Worm (Caenorhabditis elegans) whole organism, young adult: ENCODE data around the gene unc-62.
"Not testable (repeated sequence)": the region's sequence is repeated elsewhere in the genome, so short reads cannot be mapped to it uniquely, and the experiment has no call there.

ENCODE experiments used
- B0261.1 ChIP-seq: sonication (generic microtip); optimal IDR thresholded peaks from 2 replicates; lab custom pipeline; 2016; ENCODE audit warnings: mild to moderate bottlenecking, missing genetic modification characterization, moderate library complexity, missing compliant biosample characterization
- F10E7.11 ChIP-seq: sonication (generic microtip); optimal IDR thresholded peaks from 2 replicates; lab custom pipeline; 2017; ENCODE audit warnings: mild to moderate bottlenecking, missing genetic modification characterization, moderate library complexity, missing compliant biosample characterization
- F39B2.1 ChIP-seq: fragments of 200-800 bp; sonication (Bioruptor generic); IDR thresholded peaks from 2 replicates; pipeline ENCODE4 v1.3.6; 2022; ENCODE audit warnings: missing genetic modification reagents, missing genetic modification characterization, missing compliant biosample characterization
- F49E8.2 ChIP-seq: sonication (generic microtip); optimal IDR thresholded peaks from 3 replicates; lab custom pipeline; 2017; ENCODE audit warnings: missing genetic modification characterization, mild to moderate bottlenecking, missing compliant biosample characterization, antibody characterized with exemption, moderate library complexity; ENCODE audit not compliant: insufficient read depth
- F52B5.7 ChIP-seq: sonication (generic microtip); optimal IDR thresholded peaks from 2 replicates; lab custom pipeline; 2016; ENCODE audit warnings: mild to moderate bottlenecking, missing genetic modification characterization, missing compliant biosample characterization
- Y53G8AR.9 ChIP-seq: fragments of 200-800 bp; sonication (Bioruptor generic); conservative IDR thresholded peaks from 2 replicates; pipeline ENCODE4 v1.3.6; 2022; ENCODE audit warnings: missing genetic modification reagents, missing genetic modification characterization, missing compliant biosample characterization
- Y56A3A.18 ChIP-seq: fragments of 200-800 bp; sonication (Bioruptor generic); IDR thresholded peaks from 2 replicates; pipeline ENCODE4 v1.3.6; 2022; ENCODE audit warnings: missing genetic modification reagents, missing genetic modification characterization, missing compliant biosample characterization
- Y79H2A.3 ChIP-seq: fragments of 200-800 bp; sonication (Bioruptor generic); conservative IDR thresholded peaks from 2 replicates; pipeline ENCODE4 v1.3.6; 2022; ENCODE audit warnings: missing genetic modification reagents, missing genetic modification characterization, missing compliant biosample characterization
- ZK185.1 ChIP-seq: sonication (generic microtip); optimal IDR thresholded peaks from 2 replicates; lab custom pipeline; 2016; ENCODE audit warnings: mild to moderate bottlenecking, missing genetic modification characterization, missing compliant biosample characterization; ENCODE audit not compliant: poor library complexity, severe bottlenecking
- akir-1 ChIP-seq: fragments of 200-800 bp; sonication (Bioruptor generic); optimal IDR thresholded peaks from 2 replicates; lab custom pipeline; 2018; ENCODE audit warnings: mild to moderate bottlenecking, missing genetic modification characterization, moderate library complexity, missing compliant biosample characterization
- ama-1 ChIP-seq, 3 experiments: fragments of 150-350 bp in 1 of 3; sonication (generic microtip) in 2 of 3; optimal IDR thresholded peaks; 2 replicates each; lab custom pipeline; 2014 to 2018; ENCODE audit warnings: missing biosample characterization in 2 of 3, missing genetic modification characterization in 2 of 3, missing genetic modification reagents in 2 of 3
- aptf-2 ChIP-seq: fragments of 200-800 bp; sonication (Bioruptor generic); conservative IDR thresholded peaks from 2 replicates; pipeline ENCODE4 v1.3.6; 2022; ENCODE audit warnings: missing genetic modification reagents, missing genetic modification characterization, missing compliant biosample characterization
- aptf-3 ChIP-seq: fragments of 200-800 bp; sonication (Bioruptor generic); IDR thresholded peaks from 2 replicates; pipeline ENCODE4 v1.3.6; 2022; ENCODE audit warnings: missing genetic modification characterization, missing compliant biosample characterization
- attf-3 ChIP-seq: fragments of 200-800 bp; sonication (Bioruptor generic); conservative IDR thresholded peaks from 2 replicates; pipeline ENCODE4 v1.3.6; 2022; ENCODE audit warnings: missing genetic modification reagents, missing genetic modification characterization, missing compliant biosample characterization
- attf-6 ChIP-seq: fragments of 200-800 bp; sonication (Bioruptor generic); IDR thresholded peaks from 2 replicates; pipeline ENCODE4 v1.3.6; 2022; ENCODE audit warnings: missing genetic modification reagents, missing genetic modification characterization, missing compliant biosample characterization
- cebp-2 ChIP-seq: fragments of 200-800 bp; sonication (Bioruptor generic); IDR thresholded peaks from 2 replicates; pipeline ENCODE4 v1.3.6; 2022; ENCODE audit warnings: missing genetic modification characterization, missing compliant biosample characterization
- ceh-79 ChIP-seq: sonication (generic microtip); optimal IDR thresholded peaks from 2 replicates; lab custom pipeline; 2017; ENCODE audit warnings: mild to moderate bottlenecking, missing genetic modification characterization, missing compliant biosample characterization
- ceh-91 ChIP-seq: fragments of 200-800 bp; sonication (Bioruptor generic); IDR thresholded peaks from 2 replicates; pipeline ENCODE4 v1.3.6; 2022; ENCODE audit warnings: missing genetic modification reagents, missing genetic modification characterization, missing compliant biosample characterization
- dox-1 ChIP-seq: fragments of 200-800 bp; sonication (Bioruptor generic); IDR thresholded peaks from 2 replicates; pipeline ENCODE4 v1.3.6; 2022; ENCODE audit warnings: missing genetic modification reagents, missing genetic modification characterization, missing compliant biosample characterization
- egl-44 ChIP-seq: fragments of 200-800 bp; sonication (Bioruptor generic); IDR thresholded peaks from 2 replicates; pipeline ENCODE4 v1.3.6; 2022; ENCODE audit warnings: missing genetic modification reagents, missing genetic modification characterization, missing compliant biosample characterization
- ets-4 ChIP-seq: fragments of 200-800 bp; sonication (Bioruptor generic); optimal IDR thresholded peaks from 2 replicates; lab custom pipeline; 2018; ENCODE audit warnings: mild to moderate bottlenecking, missing genetic modification characterization, missing compliant biosample characterization
- hlh-26 ChIP-seq: fragments of 200-800 bp; sonication (Bioruptor generic); conservative IDR thresholded peaks from 2 replicates; pipeline ENCODE4 v1.3.6; 2022; ENCODE audit warnings: missing genetic modification reagents, missing genetic modification characterization, missing compliant biosample characterization
- hsf-1 ChIP-seq: fragments of 200-800 bp; sonication (Bioruptor generic); IDR thresholded peaks from 2 replicates; pipeline ENCODE4 v1.3.6; 2022; ENCODE audit warnings: missing genetic modification reagents, missing genetic modification characterization, missing compliant biosample characterization
- let-607 ChIP-seq, 2 experiments: fragments of 200-800 bp in 1 of 2; sonication (Bioruptor generic) in 1 of 2; sonication (generic microtip) in 1 of 2; optimal IDR thresholded peaks; 2 replicates each; lab custom pipeline; 2016 to 2018; ENCODE audit warnings: mild to moderate bottlenecking in 2 of 2, missing compliant biosample characterization in 2 of 2, missing genetic modification characterization in 2 of 2, moderate library complexity in 2 of 2, missing genotype in 1 of 2
- lir-1 ChIP-seq: fragments of 200-800 bp; sonication (Bioruptor generic); conservative IDR thresholded peaks from 2 replicates; pipeline ENCODE4 v1.3.6; 2022; ENCODE audit warnings: missing genetic modification reagents, missing genetic modification characterization, missing compliant biosample characterization
- lsl-1 ChIP-seq: fragments of 200-800 bp; sonication (Bioruptor generic); optimal IDR thresholded peaks from 2 replicates; lab custom pipeline; 2018; ENCODE audit warnings: mild to moderate bottlenecking, missing genetic modification characterization, moderate library complexity, missing compliant biosample characterization
- lsy-27 ChIP-seq: sonication (generic microtip); optimal IDR thresholded peaks from 2 replicates; lab custom pipeline; 2017; ENCODE audit warnings: missing genetic modification characterization, mild to moderate bottlenecking, missing compliant biosample characterization, antibody characterized with exemption, missing genotype, borderline replicate concordance; ENCODE audit not compliant: insufficient read depth
- madf-3 ChIP-seq: fragments of 200-800 bp; sonication (Bioruptor generic); IDR thresholded peaks from 2 replicates; pipeline ENCODE4 v1.3.6; 2022; ENCODE audit warnings: missing genetic modification reagents, missing genetic modification characterization, missing compliant biosample characterization
- mcd-1 ChIP-seq: fragments of 200-800 bp; sonication (Bioruptor generic); IDR thresholded peaks from 2 replicates; pipeline ENCODE4 v1.3.6; 2022; ENCODE audit warnings: missing genetic modification reagents, missing genetic modification characterization, missing compliant biosample characterization
- mel-28 ChIP-seq: sonication (generic microtip); optimal IDR thresholded peaks from 2 replicates; lab custom pipeline; 2016; ENCODE audit warnings: borderline replicate concordance, mild to moderate bottlenecking, missing genetic modification characterization, missing compliant biosample characterization
- mxl-1 ChIP-seq: sonication (generic microtip); optimal IDR thresholded peaks from 2 replicates; lab custom pipeline; 2016; ENCODE audit warnings: missing genetic modification characterization, missing compliant biosample characterization
- nfya-2 ChIP-seq: fragments of 200-800 bp; sonication (Bioruptor generic); IDR thresholded peaks from 2 replicates; pipeline ENCODE4 v1.3.6; 2022; ENCODE audit warnings: missing genetic modification reagents, missing genetic modification characterization, missing compliant biosample characterization
- nhr-27 ChIP-seq: fragments of 200-800 bp; sonication (Bioruptor generic); optimal IDR thresholded peaks from 2 replicates; lab custom pipeline; 2018; ENCODE audit warnings: mild to moderate bottlenecking, missing genetic modification characterization, moderate library complexity, missing compliant biosample characterization
- pbrm-1 ChIP-seq: fragments of 200-800 bp; sonication (Bioruptor generic); IDR thresholded peaks from 2 replicates; pipeline ENCODE4 v1.3.6; 2022; ENCODE audit warnings: missing genetic modification reagents, missing genetic modification characterization, missing compliant biosample characterization
- rec-8 ChIP-seq, 2 experiments: sonication (generic microtip); optimal IDR thresholded peaks; 2 replicates each; lab custom pipeline; 2016; ENCODE audit warnings: mild to moderate bottlenecking in 2 of 2, missing genetic modification characterization in 2 of 2, missing genetic modification reagents in 2 of 2, missing genotype in 2 of 2, missing biosample characterization in 1 of 2, missing compliant biosample characterization in 1 of 2, moderate library complexity in 1 of 2
- snpc-1.3 ChIP-seq: sonication (generic microtip); optimal IDR thresholded peaks from 2 replicates; lab custom pipeline; 2017; ENCODE audit warnings: missing genetic modification characterization, mild to moderate bottlenecking, missing compliant biosample characterization, antibody characterized with exemption, moderate library complexity, missing genotype, missing genetic modification reagents; ENCODE audit not compliant: insufficient read depth
- xnd-1 ChIP-seq: sonication (generic microtip); optimal IDR thresholded peaks from 2 replicates; lab custom pipeline; 2016; ENCODE audit warnings: missing genotype, missing genetic modification reagents, missing genetic modification characterization, missing compliant biosample characterization
- zim-3 ChIP-seq: sonication (generic microtip); optimal IDR thresholded peaks from 2 replicates; lab custom pipeline; 2017; ENCODE audit warnings: mild to moderate bottlenecking, missing genetic modification characterization, moderate library complexity, missing compliant biosample characterization
- ztf-3 ChIP-seq: fragments of 200-800 bp; sonication (Bioruptor generic); optimal IDR thresholded peaks from 2 replicates; lab custom pipeline; 2018; ENCODE audit warnings: mild to moderate bottlenecking, missing genetic modification characterization, missing compliant biosample characterization

The unc-62 gene

DNA sequence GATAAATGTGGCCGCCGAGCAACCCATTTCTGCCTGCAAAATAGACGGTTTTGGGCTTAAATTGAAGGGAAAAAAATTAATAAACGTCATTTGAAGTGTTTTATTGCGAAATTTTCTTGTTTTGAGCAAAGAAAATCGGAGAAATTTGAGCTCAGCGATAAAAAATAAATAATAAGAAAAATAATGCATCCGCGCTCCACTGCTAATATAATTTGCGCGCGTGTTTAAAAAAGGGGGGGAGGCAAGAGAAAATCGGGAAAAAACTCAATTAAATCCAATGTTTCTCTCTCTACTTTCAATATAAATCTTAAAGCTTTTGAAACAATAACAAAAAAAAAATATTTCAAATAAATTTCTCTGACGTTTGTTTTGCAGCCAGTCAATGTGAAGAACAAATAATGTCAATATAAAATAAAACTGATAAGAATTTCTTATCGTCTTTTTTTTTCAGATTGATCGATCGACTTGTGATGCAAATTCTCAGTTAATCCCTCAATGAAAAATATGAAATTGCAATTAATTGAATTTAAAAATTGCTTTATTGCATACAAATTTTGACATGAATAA lies 46.7 kb upstream of the unc-62 start, which contains the start of gene rft-2 (continued):
- TF ChIP-seq attf-3 (GFP tag; lab: Robert Waterston, UW) (no peak), ceh-91 (GFP tag; lab: Robert Waterston, UW) (no peak), ZK185.1 (no peak), Y56A3A.18 (GFP tag; lab: Robert Waterston, UW) (no peak), mxl-1 (no peak), rec-8 (tag; optimal IDR thresholded peaks at IDR 0.05; lab: Kevin White, UChicago) (no peak), let-607 (tag; optimal IDR thresholded peaks at IDR 0.05; lab: Kevin White, UChicago) (no peak), hsf-1 (GFP tag; lab: Robert Waterston, UW) (no peak), aptf-2 (GFP tag; lab: Robert Waterston, UW) (no peak), aptf-3 (GFP tag; lab: Robert Waterston, UW) (no peak), cebp-2 (GFP tag; lab: Robert Waterston, UW) (no peak), ceh-79 (tag; lab: Kevin White, UChicago) (no peak), akir-1 (GFP tag; lab: Kevin White, UChicago) (no peak), nhr-27 (tag; lab: Kevin White, UChicago) (no peak), F52B5.7 (tag; lab: Kevin White, UChicago) (no peak), snpc-1.3 (no peak), F10E7.11 (tag; lab: Kevin White, UChicago) (no peak), lir-1 (GFP tag; lab: Robert Waterston, UW) (no peak), mcd-1 (peak; percentile 94), F49E8.2 (tag; lab: Kevin White, UChicago) (no peak), attf-6 (GFP tag; lab: Robert Waterston, UW) (no peak)

DNA sequence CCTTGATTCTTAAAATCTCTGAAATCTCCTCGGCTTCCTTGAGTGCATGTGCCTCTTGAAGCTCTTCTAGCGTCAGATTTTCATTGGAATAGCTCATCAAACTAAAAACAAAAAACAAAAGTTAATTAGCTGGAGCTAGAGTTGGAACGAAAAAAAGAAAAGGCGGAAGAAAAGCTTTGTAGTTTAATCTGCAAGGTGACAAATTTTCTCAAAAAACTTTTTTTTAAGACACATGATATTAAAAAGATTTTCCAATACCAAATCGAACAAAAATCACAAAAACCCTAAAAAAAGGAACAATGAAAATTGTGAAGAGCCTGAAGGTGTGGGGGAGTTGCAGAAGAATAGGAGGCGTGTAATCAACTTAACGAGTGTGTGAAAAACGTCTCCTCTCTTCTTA lies 42.6 kb upstream of the unc-62 start, which contains the start of gene gnrr-5:
Gene gnrr-5 (minus strand): TSS at position 101 of the 400 bp plus-strand sequence.
- TF ChIP-seq mxl-1 (no peak), xnd-1 (no peak), mel-28 (tag; lab: Kevin White, UChicago) (no peak), lsy-27 (tag; lab: Kevin White, UChicago) (no peak), F39B2.1 (GFP tag; lab: Robert Waterston, UW) (no peak), akir-1 (GFP tag; lab: Kevin White, UChicago) (no peak)

DNA sequence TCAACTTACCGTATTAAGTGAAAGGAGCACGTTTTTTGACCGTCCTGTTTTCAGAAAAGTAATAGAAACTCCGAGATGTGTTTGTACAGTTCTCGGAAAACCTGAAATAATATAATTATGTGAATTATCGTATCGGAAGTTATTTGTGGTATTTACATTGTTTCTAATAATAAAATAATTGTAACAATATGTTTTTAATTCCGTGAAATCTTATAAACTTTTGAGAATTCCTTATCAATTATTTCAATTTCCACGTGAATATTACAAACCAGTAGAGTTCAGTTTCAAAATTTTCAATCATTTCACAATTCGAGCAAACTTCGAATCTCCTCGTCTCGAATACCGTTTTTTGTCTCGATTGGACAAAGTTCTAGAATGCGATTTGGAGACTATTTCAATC lies 26.2 kb upstream of the unc-62 start, which contains the start of gene T08H10.3:
Gene T08H10.3 (plus strand): TSS at position 301 of the 400 bp plus-strand sequence.
- TF ChIP-seq Y79H2A.3 (GFP tag; lab: Robert Waterston, UW), result no peak
- TF ChIP-seq pbrm-1, result no peak

DNA sequence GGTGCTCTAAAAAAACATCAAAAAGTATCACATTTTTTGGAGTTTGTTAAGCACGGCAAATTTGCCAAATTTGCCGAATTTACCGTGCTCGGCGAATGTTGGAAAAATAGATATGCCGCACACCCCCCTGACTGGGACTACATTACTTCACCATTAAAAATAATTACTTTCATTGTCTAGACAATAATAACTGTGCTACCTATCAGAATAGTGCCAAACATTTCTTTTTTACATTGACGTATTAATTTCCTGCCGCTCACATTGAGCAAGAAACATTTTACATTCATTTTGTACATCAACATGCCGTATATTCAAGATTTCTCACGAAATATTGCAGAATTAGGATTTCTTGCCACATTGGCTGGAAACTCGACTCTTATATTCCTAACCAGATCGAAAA lies 22.7 kb upstream of the unc-62 start, which contains the start of gene str-35:
Gene str-35 (plus strand): TSS at position 301 of the 400 bp plus-strand sequence.
- not testable (repeated sequence) for TF ChIP-seq F49E8.2 (tag; lab: Kevin White, UChicago); zim-3 (tag; lab: Kevin White, UChicago); madf-3
- TF ChIP-seq, all 124 proteins: peak for 0; not testable (repeated sequence) for 124

DNA sequence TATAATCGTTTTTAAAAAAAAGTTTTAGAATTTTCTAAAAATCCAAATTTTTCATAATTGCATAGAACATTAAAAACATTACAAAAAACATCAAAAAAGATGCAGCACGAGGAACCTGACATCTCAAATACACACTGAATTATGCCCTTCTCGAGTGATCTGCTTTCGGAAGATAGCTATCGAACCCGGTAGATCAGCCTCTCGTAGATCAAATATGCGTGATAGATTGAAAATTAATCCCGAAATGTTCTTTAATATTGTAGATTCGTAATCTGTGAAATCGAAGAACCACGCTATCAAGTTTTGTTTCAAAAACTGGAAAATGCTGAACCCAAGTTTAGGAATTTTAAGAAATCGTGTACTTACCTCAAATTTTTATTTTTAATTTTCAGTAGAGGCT lies 15.4 kb upstream of the unc-62 start:
- TF ChIP-seq dox-1 (GFP tag; lab: Robert Waterston, UW) (no peak), egl-44 (GFP tag; lab: Robert Waterston, UW) (no peak), F52B5.7 (tag; lab: Kevin White, UChicago) (no peak), ama-1 (optimal IDR thresholded peaks at IDR 0.05; lab: Kevin White, UChicago) (no peak), ama-1 (GFP tag; optimal IDR thresholded peaks at IDR 0.05; lab: Kevin White, UChicago) (no peak), nfya-2 (GFP tag; lab: Robert Waterston, UW) (no peak), Y53G8AR.9 (GFP tag; lab: Robert Waterston, UW) (no peak), pbrm-1 (no peak), F39B2.1 (GFP tag; lab: Robert Waterston, UW) (no peak), lsl-1 (no peak), attf-6 (GFP tag; lab: Robert Waterston, UW) (no peak), Y79H2A.3 (GFP tag; lab: Robert Waterston, UW) (no peak), ztf-3 (GFP tag; lab: Kevin White, UChicago) (no peak), hlh-26 (GFP tag; lab: Robert Waterston, UW) (no peak), B0261.1 (tag; lab: Kevin White, UChicago) (no peak), xnd-1 (no peak), ets-4 (GFP tag; lab: Kevin White, UChicago) (no peak)
